Worm (Caenorhabditis elegans) whole organism, early embryonic: ENCODE data around the gene F25B5.3.

Experiments
- ama-1 ChIP-seq: fragments of 150-350 bp; optimal IDR thresholded peaks from 2 replicates; lab custom pipeline; 2014
- hmg-4 ChIP-seq: fragments of 200-800 bp; sonication (Bioruptor generic); optimal IDR thresholded peaks from 2 replicates; lab custom pipeline; 2018; ENCODE audit warnings: mild to moderate bottlenecking, missing genetic modification characterization, missing compliant biosample characterization
- hnd-1 ChIP-seq: sonication (generic microtip); optimal IDR thresholded peaks from 2 replicates; lab custom pipeline; 2016; ENCODE audit warnings: missing genetic modification characterization, missing compliant biosample characterization
- sea-1 ChIP-seq: fragments of 200-800 bp; sonication (Bioruptor generic); conservative IDR thresholded peaks from 2 replicates; pipeline ENCODE4 v1.3.6; 2022; ENCODE audit warnings: missing genetic modification characterization, missing compliant biosample characterization

ce11 chrIII:5930659-5931058 lies 18.0 kb upstream of the F25B5.3 start:
- no peak for TF ChIP-seq ama-1
- TF ChIP-seq hmg-4: no peak
- TF ChIP-seq hnd-1 (tag; lab: Kevin White, UChicago): no peak
- no peak for TF ChIP-seq sea-1 (GFP tag; lab: Robert Waterston, UW)
